Worm (Caenorhabditis elegans) whole organism, young adult: ENCODE measurements around the gene glod-4.

Experiments used
- B0019.2 ChIP-seq: fragments of 200-800 bp; sonication (Bioruptor generic); conservative IDR thresholded peaks from 2 replicates; pipeline ENCODE4 v1.3.6; 2022; ENCODE audit warnings: missing genetic modification reagents, missing genetic modification characterization, missing compliant biosample characterization
- B0035.1 ChIP-seq: sonication (generic microtip); optimal IDR thresholded peaks from 2 replicates; lab custom pipeline; 2016; ENCODE audit warnings: missing genetic modification characterization, mild to moderate bottlenecking, missing compliant biosample characterization, missing genotype, missing genetic modification reagents
- B0261.1 ChIP-seq: sonication (generic microtip); optimal IDR thresholded peaks from 2 replicates; lab custom pipeline; 2016; ENCODE audit warnings: mild to moderate bottlenecking, missing genetic modification characterization, moderate library complexity, missing compliant biosample characterization
- C06A6.2 ChIP-seq: fragments of 200-800 bp; sonication (Bioruptor generic); conservative IDR thresholded peaks from 2 replicates; pipeline ENCODE4 v1.3.6; 2022; ENCODE audit warnings: missing genetic modification characterization, missing compliant biosample characterization
- C17E4.6 ChIP-seq: fragments of 200-800 bp; sonication (Bioruptor generic); IDR thresholded peaks from 2 replicates; pipeline ENCODE4 v1.3.6; 2022; ENCODE audit warnings: missing genetic modification reagents, missing genetic modification characterization, missing compliant biosample characterization
- F37B4.10 ChIP-seq: fragments of 200-800 bp; sonication (Bioruptor generic); IDR thresholded peaks from 2 replicates; pipeline ENCODE4 v1.3.6; 2022; ENCODE audit warnings: missing genetic modification characterization, missing compliant biosample characterization
- F39B2.1 ChIP-seq: fragments of 200-800 bp; sonication (Bioruptor generic); IDR thresholded peaks from 2 replicates; pipeline ENCODE4 v1.3.6; 2022; ENCODE audit warnings: missing genetic modification reagents, missing genetic modification characterization, missing compliant biosample characterization
- F49E8.2 ChIP-seq: sonication (generic microtip); optimal IDR thresholded peaks from 3 replicates; lab custom pipeline; 2017; ENCODE audit warnings: missing genetic modification characterization, mild to moderate bottlenecking, missing compliant biosample characterization, antibody characterized with exemption, moderate library complexity; ENCODE audit not compliant: insufficient read depth
- Y53G8AR.9 ChIP-seq: fragments of 200-800 bp; sonication (Bioruptor generic); conservative IDR thresholded peaks from 2 replicates; pipeline ENCODE4 v1.3.6; 2022; ENCODE audit warnings: missing genetic modification reagents, missing genetic modification characterization, missing compliant biosample characterization
- Y79H2A.3 ChIP-seq: fragments of 200-800 bp; sonication (Bioruptor generic); conservative IDR thresholded peaks from 2 replicates; pipeline ENCODE4 v1.3.6; 2022; ENCODE audit warnings: missing genetic modification reagents, missing genetic modification characterization, missing compliant biosample characterization
- athp-1 ChIP-seq: sonication (generic microtip); optimal IDR thresholded peaks from 2 replicates; lab custom pipeline; 2017; ENCODE audit warnings: mild to moderate bottlenecking, missing genetic modification characterization, missing compliant biosample characterization
- attf-3 ChIP-seq: fragments of 200-800 bp; sonication (Bioruptor generic); conservative IDR thresholded peaks from 2 replicates; pipeline ENCODE4 v1.3.6; 2022; ENCODE audit warnings: missing genetic modification reagents, missing genetic modification characterization, missing compliant biosample characterization
- ceh-27 ChIP-seq: fragments of 200-800 bp; sonication (Bioruptor generic); optimal IDR thresholded peaks from 2 replicates; lab custom pipeline; 2018; ENCODE audit warnings: mild to moderate bottlenecking, missing genetic modification characterization, moderate library complexity, missing compliant biosample characterization
- ceh-79 ChIP-seq: sonication (generic microtip); optimal IDR thresholded peaks from 2 replicates; lab custom pipeline; 2017; ENCODE audit warnings: mild to moderate bottlenecking, missing genetic modification characterization, missing compliant biosample characterization
- ceh-91 ChIP-seq: fragments of 200-800 bp; sonication (Bioruptor generic); IDR thresholded peaks from 2 replicates; pipeline ENCODE4 v1.3.6; 2022; ENCODE audit warnings: missing genetic modification reagents, missing genetic modification characterization, missing compliant biosample characterization
- chd-7 ChIP-seq: sonication (generic microtip); optimal IDR thresholded peaks from 2 replicates; lab custom pipeline; 2016; ENCODE audit warnings: mild to moderate bottlenecking, missing genetic modification characterization, moderate library complexity, missing compliant biosample characterization
- dox-1 ChIP-seq: fragments of 200-800 bp; sonication (Bioruptor generic); IDR thresholded peaks from 2 replicates; pipeline ENCODE4 v1.3.6; 2022; ENCODE audit warnings: missing genetic modification reagents, missing genetic modification characterization, missing compliant biosample characterization
- dpff-1 ChIP-seq: sonication (generic microtip); optimal IDR thresholded peaks from 2 replicates; lab custom pipeline; 2017; ENCODE audit warnings: mild to moderate bottlenecking, missing genetic modification characterization, missing compliant biosample characterization
- dpl-1 ChIP-seq: fragments of 150-350 bp; optimal IDR thresholded peaks from 2 replicates; lab custom pipeline; 2014; ENCODE audit warnings: missing biosample characterization, missing genetic modification reagents, missing genetic modification characterization
- egl-18 ChIP-seq: fragments of 200-800 bp; sonication (Bioruptor generic); IDR thresholded peaks from 2 replicates; pipeline ENCODE4 v1.3.6; 2022; ENCODE audit warnings: missing genetic modification reagents, missing genetic modification characterization, missing compliant biosample characterization
- egrh-3 ChIP-seq: fragments of 200-800 bp; sonication (Bioruptor generic); IDR thresholded peaks from 2 replicates; pipeline ENCODE4 v1.3.6; 2022; ENCODE audit warnings: missing genetic modification reagents, missing genetic modification characterization, missing compliant biosample characterization
- hlh-12 ChIP-seq: sonication (generic microtip); optimal IDR thresholded peaks from 2 replicates; lab custom pipeline; 2016; ENCODE audit warnings: missing genetic modification characterization, missing compliant biosample characterization
- hlh-26 ChIP-seq: fragments of 200-800 bp; sonication (Bioruptor generic); conservative IDR thresholded peaks from 2 replicates; pipeline ENCODE4 v1.3.6; 2022; ENCODE audit warnings: missing genetic modification reagents, missing genetic modification characterization, missing compliant biosample characterization
- hmg-1.2 ChIP-seq: fragments of 200-800 bp; sonication (Bioruptor generic); IDR thresholded peaks from 2 replicates; pipeline ENCODE4 v1.3.6; 2022; ENCODE audit warnings: missing genetic modification reagents, missing genetic modification characterization, missing compliant biosample characterization
- hmg-20 ChIP-seq: fragments of 200-800 bp; sonication (Bioruptor generic); IDR thresholded peaks from 2 replicates; pipeline ENCODE4 v1.3.6; 2022; ENCODE audit warnings: missing genetic modification reagents, missing genetic modification characterization, missing compliant biosample characterization
- hrde-1 ChIP-seq: sonication (generic microtip); optimal IDR thresholded peaks from 2 replicates; lab custom pipeline; 2016; ENCODE audit warnings: missing genetic modification characterization, mild to moderate bottlenecking, missing compliant biosample characterization, moderate library complexity, missing genotype, missing genetic modification reagents, borderline replicate concordance
- lin-26 ChIP-seq: fragments of 200-800 bp; sonication (Bioruptor generic); IDR thresholded peaks from 2 replicates; pipeline ENCODE4 v1.3.6; 2022; ENCODE audit warnings: missing genetic modification reagents, missing genetic modification characterization, missing compliant biosample characterization
- lin-40 ChIP-seq: sonication (generic microtip); optimal IDR thresholded peaks from 2 replicates; lab custom pipeline; 2016; ENCODE audit warnings: missing genetic modification characterization, mild to moderate bottlenecking, missing compliant biosample characterization, missing genotype, missing genetic modification reagents
- lsl-1 ChIP-seq: fragments of 200-800 bp; sonication (Bioruptor generic); optimal IDR thresholded peaks from 2 replicates; lab custom pipeline; 2018; ENCODE audit warnings: mild to moderate bottlenecking, missing genetic modification characterization, moderate library complexity, missing compliant biosample characterization
- madf-3 ChIP-seq: fragments of 200-800 bp; sonication (Bioruptor generic); IDR thresholded peaks from 2 replicates; pipeline ENCODE4 v1.3.6; 2022; ENCODE audit warnings: missing genetic modification reagents, missing genetic modification characterization, missing compliant biosample characterization
- mxl-1 ChIP-seq: sonication (generic microtip); optimal IDR thresholded peaks from 2 replicates; lab custom pipeline; 2016; ENCODE audit warnings: missing genetic modification characterization, missing compliant biosample characterization
- nfyb-1 ChIP-seq: fragments of 200-800 bp; sonication (Bioruptor generic); IDR thresholded peaks from 2 replicates; pipeline ENCODE4 v1.3.6; 2022; ENCODE audit warnings: missing genetic modification reagents, missing genetic modification characterization, missing compliant biosample characterization
- nhr-179 ChIP-seq: sonication (generic microtip); optimal IDR thresholded peaks from 2 replicates; lab custom pipeline; 2016; ENCODE audit warnings: mild to moderate bottlenecking, missing genetic modification characterization, missing compliant biosample characterization
- pbrm-1 ChIP-seq: fragments of 200-800 bp; sonication (Bioruptor generic); IDR thresholded peaks from 2 replicates; pipeline ENCODE4 v1.3.6; 2022; ENCODE audit warnings: missing genetic modification reagents, missing genetic modification characterization, missing compliant biosample characterization
- rec-8 ChIP-seq, 2 experiments: sonication (generic microtip); optimal IDR thresholded peaks; 2 replicates each; lab custom pipeline; 2016; ENCODE audit warnings: mild to moderate bottlenecking in 2 of 2, missing genetic modification characterization in 2 of 2, missing genetic modification reagents in 2 of 2, missing genotype in 2 of 2, missing biosample characterization in 1 of 2, missing compliant biosample characterization in 1 of 2, moderate library complexity in 1 of 2
- snpc-1.3 ChIP-seq: sonication (generic microtip); optimal IDR thresholded peaks from 2 replicates; lab custom pipeline; 2017; ENCODE audit warnings: missing genetic modification characterization, mild to moderate bottlenecking, missing compliant biosample characterization, antibody characterized with exemption, moderate library complexity, missing genotype, missing genetic modification reagents; ENCODE audit not compliant: insufficient read depth
- snpc-3.4 ChIP-seq: sonication (generic microtip); optimal IDR thresholded peaks from 2 replicates; lab custom pipeline; 2017; ENCODE audit warnings: missing genetic modification characterization, mild to moderate bottlenecking, missing compliant biosample characterization, antibody characterized with exemption, moderate library complexity, missing genotype, missing genetic modification reagents
- snpc-4 ChIP-seq, 5 experiments: fragments of 150-350 bp in 1 of 5; sonication (generic microtip) in 4 of 5; optimal IDR thresholded peaks; 2 replicates each; lab custom pipeline; 2014 to 2018; ENCODE audit warnings: missing genetic modification characterization in 5 of 5, missing biosample characterization in 3 of 5, antibody characterized with exemption in 2 of 5, mild to moderate bottlenecking in 2 of 5, missing compliant biosample characterization in 2 of 5, missing genotype in 2 of 5, moderate library complexity in 2 of 5, missing genetic modification reagents in 1 of 5
- somi-1 ChIP-seq: fragments of 200-800 bp; sonication (Bioruptor generic); optimal IDR thresholded peaks from 2 replicates; lab custom pipeline; 2018; ENCODE audit warnings: mild to moderate bottlenecking, missing genetic modification characterization, missing compliant biosample characterization
- tbx-9 ChIP-seq: sonication (generic microtip); optimal IDR thresholded peaks from 2 replicates; lab custom pipeline; 2016; ENCODE audit warnings: borderline replicate concordance, missing genetic modification characterization, inconsistent platforms, missing compliant biosample characterization
- tlf-1 ChIP-seq: fragments of 200-800 bp; sonication (Bioruptor generic); optimal IDR thresholded peaks from 2 replicates; lab custom pipeline; 2018; ENCODE audit warnings: mild to moderate bottlenecking, missing genetic modification characterization, missing compliant biosample characterization
- xnd-1 ChIP-seq: sonication (generic microtip); optimal IDR thresholded peaks from 2 replicates; lab custom pipeline; 2016; ENCODE audit warnings: missing genotype, missing genetic modification reagents, missing genetic modification characterization, missing compliant biosample characterization
- zfh-2 ChIP-seq: fragments of 200-800 bp; sonication (Bioruptor generic); conservative IDR thresholded peaks from 2 replicates; pipeline ENCODE4 v1.3.6; 2022; ENCODE audit warnings: missing genetic modification reagents, missing genetic modification characterization, missing compliant biosample characterization
- zim-3 ChIP-seq: sonication (generic microtip); optimal IDR thresholded peaks from 2 replicates; lab custom pipeline; 2017; ENCODE audit warnings: mild to moderate bottlenecking, missing genetic modification characterization, moderate library complexity, missing compliant biosample characterization
- ztf-18 ChIP-seq: sonication (generic microtip); optimal IDR thresholded peaks from 2 replicates; lab custom pipeline; 2016; ENCODE audit warnings: missing genotype, mild to moderate bottlenecking, missing genetic modification characterization, missing compliant biosample characterization
- ztf-3 ChIP-seq: fragments of 200-800 bp; sonication (Bioruptor generic); optimal IDR thresholded peaks from 2 replicates; lab custom pipeline; 2018; ENCODE audit warnings: mild to moderate bottlenecking, missing genetic modification characterization, missing compliant biosample characterization
- ztf-6 ChIP-seq: fragments of 200-800 bp; sonication (Bioruptor generic); IDR thresholded peaks from 2 replicates; pipeline ENCODE4 v1.3.6; 2022; ENCODE audit warnings: missing genetic modification reagents, missing genetic modification characterization, missing compliant biosample characterization

Gene glod-4

ce11 chrIII:4176109-4176596 is 22.8 kb downstream of the glod-4 start, which contains the start of the genes hrde-1 and C16C10.13 (continued):
- TF ChIP-seq dox-1 (GFP tag; lab: Robert Waterston, UW) = peak; percentile 78
- no peak for TF ChIP-seq egrh-3 (GFP tag; lab: Robert Waterston, UW)
- no peak for TF ChIP-seq tbx-9 (tag; lab: Kevin White, UChicago)
- no peak for TF ChIP-seq F39B2.1
- no peak for TF ChIP-seq rec-8 (tag; optimal IDR thresholded peaks at IDR 0.05; lab: Kevin White, UChicago)
- no peak for TF ChIP-seq B0035.1 (tag; lab: Kevin White, UChicago)
- no peak for TF ChIP-seq F37B4.10 (GFP tag; lab: Robert Waterston, UW)
- no peak for TF ChIP-seq nfyb-1 (GFP tag; lab: Robert Waterston, UW)
- no peak for TF ChIP-seq somi-1 (GFP tag; lab: Kevin White, UChicago)
- TF ChIP-seq ceh-79 (tag; lab: Kevin White, UChicago) = no peak
- peak; percentile 98 for TF ChIP-seq hrde-1 (tag; lab: Kevin White, UChicago)
- TF ChIP-seq egl-18 (GFP tag; lab: Robert Waterston, UW) = no peak
- TF ChIP-seq dpl-1 = peak; percentile 80
- peak; percentile 82 for TF ChIP-seq snpc-1.3 (tag; lab: Kevin White, UChicago)
- no peak for TF ChIP-seq zfh-2 (GFP tag; lab: Robert Waterston, UW)
- TF ChIP-seq lsl-1 (GFP tag; lab: Kevin White, UChicago) = peak; percentile 91
- no peak for TF ChIP-seq ztf-6 (GFP tag; lab: Robert Waterston, UW)
- TF ChIP-seq athp-1 = peak; percentile 70
- TF ChIP-seq ceh-27 = no peak
- peak; percentile 70 for TF ChIP-seq pbrm-1 (GFP tag; lab: Robert Waterston, UW)
- TF ChIP-seq C17E4.6 (GFP tag; lab: Robert Waterston, UW) = peak; percentile 66; the same call in 1 of the 2 replicates
- TF ChIP-seq dpff-1 (tag; lab: Kevin White, UChicago) = no peak
- TF ChIP-seq xnd-1 (tag; lab: Kevin White, UChicago) = peak; percentile 92
- peak; percentile 7 for TF ChIP-seq ztf-18 (tag; lab: Kevin White, UChicago)
- TF ChIP-seq hmg-1.2 (GFP tag; lab: Robert Waterston, UW) = peak; percentile 23; the same call in 1 of the 2 replicates
- peak; percentile 79 for TF ChIP-seq tlf-1 (GFP tag; lab: Kevin White, UChicago)
- no peak for TF ChIP-seq lin-26 (GFP tag; lab: Robert Waterston, UW)
- peak; percentile 87 for TF ChIP-seq madf-3 (GFP tag; lab: Robert Waterston, UW)
- no peak for TF ChIP-seq mxl-1
- TF ChIP-seq C06A6.2 = no peak
- no peak for TF ChIP-seq B0261.1 (tag; lab: Kevin White, UChicago)
- no peak for TF ChIP-seq nhr-179 (tag; lab: Kevin White, UChicago)
- no peak for TF ChIP-seq hlh-12 (tag; lab: Kevin White, UChicago)
- TF ChIP-seq hmg-20 (GFP tag; lab: Robert Waterston, UW) = no peak
- TF ChIP-seq lin-40 (tag; lab: Kevin White, UChicago) = no peak
- no peak for TF ChIP-seq zim-3 (tag; lab: Kevin White, UChicago)
- peak; percentile 44; the same call in 1 of the 2 replicates for TF ChIP-seq Y53G8AR.9 (GFP tag; lab: Robert Waterston, UW)
- peak; percentile 82 for TF ChIP-seq B0019.2 (GFP tag; lab: Robert Waterston, UW)
- no peak for TF ChIP-seq hlh-26 (GFP tag; lab: Robert Waterston, UW)
- no peak for TF ChIP-seq chd-7
- TF ChIP-seq snpc-3.4 = peak; percentile 91
- no peak for TF ChIP-seq ztf-3
- peak; percentile 95 for TF ChIP-seq ceh-91 (GFP tag; lab: Robert Waterston, UW)
- TF ChIP-seq snpc-4 (GFP tag; optimal IDR thresholded peaks at IDR 0.05; lab: Kevin White, UChicago) = no peak
- peak in 1 of 4 experiments; percentile 56 for TF ChIP-seq snpc-4 (tag; optimal IDR thresholded peaks at IDR 0.05; lab: Kevin White, UChicago)
- TF ChIP-seq F49E8.2 (tag; lab: Kevin White, UChicago) = peak; percentile 93
- TF ChIP-seq attf-3 = no peak
- no peak for TF ChIP-seq Y79H2A.3
